Fruit fly (Drosophila melanogaster) whole organism, prepupa: Measurements from ENCODE around the gene CG9624.

ENCODE experiments used
- CG34406 ChIP-seq: fragments of 200-800 bp; sonication (Bioruptor generic); optimal IDR thresholded peaks from 3 replicates; lab custom pipeline; 2016; ENCODE audit warnings: missing biosample characterization, missing genetic modification characterization
- CG7368 ChIP-seq: fragments of 200-800 bp; sonication (Bioruptor generic); optimal IDR thresholded peaks from 3 replicates; lab custom pipeline; 2016; ENCODE audit warnings: missing biosample characterization, missing genetic modification characterization
- Gug ChIP-seq: fragments of 200-800 bp; sonication (Bioruptor generic); IDR thresholded peaks from 2 replicates; pipeline ENCODE4 v1.3.6; 2022; ENCODE audit warnings: missing biosample characterization, missing genetic modification characterization
- dac ChIP-seq: fragments of 200-800 bp; sonication (Bioruptor generic); optimal IDR thresholded peaks from 2 replicates; lab custom pipeline; 2017; ENCODE audit warnings: missing biosample characterization, mild to moderate bottlenecking, missing genetic modification characterization
- dsx ChIP-seq: fragments of 200-800 bp; optimal IDR thresholded peaks from 3 replicates; lab custom pipeline; 2019; ENCODE audit warnings: missing biosample characterization, mild to moderate bottlenecking, missing genetic modification characterization, moderate library complexity; ENCODE audit not compliant: poor library complexity, severe bottlenecking
- eg ChIP-seq: fragments of 200-800 bp; sonication (Bioruptor generic); IDR thresholded peaks from 3 replicates; pipeline ENCODE4 v1.3.6; 2022; ENCODE audit warnings: missing biosample characterization, missing genetic modification characterization
- esn ChIP-seq: fragments of 200-800 bp; sonication (Bioruptor generic); optimal IDR thresholded peaks from 2 replicates; lab custom pipeline; 2016; ENCODE audit warnings: missing biosample characterization, mild to moderate bottlenecking, missing genetic modification characterization, moderate library complexity
- net ChIP-seq: fragments of 200-800 bp; sonication (Bioruptor generic); optimal IDR thresholded peaks from 3 replicates; lab custom pipeline; 2016; ENCODE audit warnings: missing biosample characterization, missing genetic modification characterization
- svp ChIP-seq: fragments of 200-800 bp; sonication (Bioruptor generic); peaks from one replicate; lab custom pipeline; 2016; ENCODE audit warnings: missing biosample characterization, missing genetic modification characterization
- topi ChIP-seq: fragments of 200-800 bp; sonication (Bioruptor generic); optimal IDR thresholded peaks from 3 replicates; lab custom pipeline; 2016; ENCODE audit warnings: missing biosample characterization, missing genetic modification characterization

Gene CG9624

DNA sequence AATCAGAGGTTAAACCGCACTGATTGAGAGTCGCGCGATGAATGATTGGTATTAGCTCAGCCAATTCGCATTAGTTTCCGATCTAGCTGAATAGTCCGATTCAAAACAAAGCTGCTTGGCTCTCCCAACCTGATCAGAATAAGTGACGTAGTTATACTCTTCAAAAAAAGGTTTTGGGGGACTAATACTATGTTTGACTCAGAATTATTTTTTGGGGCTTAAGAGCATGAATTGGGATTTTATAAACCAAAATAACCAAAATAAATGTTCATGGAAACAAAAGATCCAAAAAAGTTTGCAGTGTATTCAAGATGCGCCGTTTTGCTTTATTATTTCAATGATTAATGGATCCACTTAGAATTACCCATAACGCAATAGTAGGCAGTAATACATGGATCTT, 11.1 kb downstream of the CG9624 start, which contains the start of gene CG9649:
Gene CG9649, minus strand, starts transcription at position 44 of the 400 bp plus-strand sequence.
- TF ChIP-seq dsx (no peak), Gug (GFP tag; lab: Robert Waterston, UW) (0 out of 2 replicates have a peak, but pooled peaks have one; percentile 23), svp (GFP tag; lab: Kevin White, UChicago) (no peak), eg (GFP tag; lab: Robert Waterston, UW) (peak; percentile 53; the same call in 1 of the 3 replicates), CG7368 (GFP tag; lab: Kevin White, UChicago) (no peak), net (GFP tag; lab: Kevin White, UChicago) (no peak)

dm6 chr3R:14214776-14215175, 14.2 kb downstream of the CG9624 start, which contains the start of gene Dop1R1:
Gene Dop1R1 (minus strand): TSS chr3R:14214810.
- TF ChIP-seq esn (no peak), CG34406 (GFP tag; lab: Kevin White, UChicago) (no peak), topi (GFP tag; lab: Kevin White, UChicago) (no peak), dac (no peak)
